Worm (Caenorhabditis elegans): Measurements from ENCODE around the gene ham-1.

- TF ChIP-seq ceh-6 (GFP tag; optimal IDR thresholded peaks at IDR 0.05) (no peak), ama-1 (optimal IDR thresholded peaks at IDR 0.05) (no peak)
These were observed 7.0 kb downstream of the ham-1 start for ce11 chrIV:12549014-12549413.

Measured in whole organism, late embryonic.